Worm (Caenorhabditis elegans): ENCODE results near the gene T16G1.9.

Gene T16G1.9

DNA sequence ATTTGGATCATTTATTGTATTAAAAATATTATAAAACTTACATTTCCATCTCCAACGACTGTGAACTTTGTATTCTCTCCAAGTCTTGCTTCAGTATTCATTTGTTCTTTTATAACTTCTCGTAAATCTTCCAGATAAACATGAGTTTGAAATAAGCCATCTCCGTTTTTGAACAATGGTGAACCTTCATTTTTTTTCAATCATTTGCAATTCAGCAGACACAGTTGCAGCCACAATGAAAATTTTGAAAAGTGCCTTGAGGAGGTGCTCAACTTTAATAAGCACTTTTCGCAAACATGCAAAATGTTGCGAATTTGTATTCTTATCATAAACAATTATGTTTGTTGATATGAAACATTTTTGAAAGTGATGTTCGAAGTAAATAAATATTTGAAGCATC is 6.4 kb downstream of the T16G1.9 start, which contains the start of gene T16G1.3:
Gene T16G1.3 (minus strand): TSS at position 101 of the 400 bp plus-strand sequence.
- TF ChIP-seq hmg-1.2 (GFP tag; IDR thresholded peaks at IDR 0.05) (no peak), let-526 (GFP tag; IDR thresholded peaks at IDR 0.05) (no peak), nhr-120 (GFP tag; IDR thresholded peaks at IDR 0.05) (no peak), unc-130 (GFP tag; optimal IDR thresholded peaks at IDR 0.05) (no peak), repo-1 (tag; optimal IDR thresholded peaks at IDR 0.05) (no peak), F57C9.4 (tag; optimal IDR thresholded peaks at IDR 0.05) (no peak), mes-4 (tag; optimal IDR thresholded peaks at IDR 0.05) (no peak), pha-4 (tag; optimal IDR thresholded peaks at IDR 0.05) (no peak), tbx-9 (tag; optimal IDR thresholded peaks at IDR 0.05; ENCODE audit: borderline replicate concordance) (no peak), sptf-2 (GFP tag; optimal IDR thresholded peaks at IDR 0.05) (no peak), F10E7.11 (tag; optimal IDR thresholded peaks at IDR 0.05) (no peak), lin-26 (GFP tag; IDR thresholded peaks at IDR 0.05) (no peak), cebp-2 (GFP tag; IDR thresholded peaks at IDR 0.05) (no peak), attf-6 (GFP tag; IDR thresholded peaks at IDR 0.05) (no peak), tbp1 (GFP tag; optimal IDR thresholded peaks at IDR 0.05) (no peak), ceh-100 (GFP tag; IDR thresholded peaks at IDR 0.05) (no peak)

DNA sequence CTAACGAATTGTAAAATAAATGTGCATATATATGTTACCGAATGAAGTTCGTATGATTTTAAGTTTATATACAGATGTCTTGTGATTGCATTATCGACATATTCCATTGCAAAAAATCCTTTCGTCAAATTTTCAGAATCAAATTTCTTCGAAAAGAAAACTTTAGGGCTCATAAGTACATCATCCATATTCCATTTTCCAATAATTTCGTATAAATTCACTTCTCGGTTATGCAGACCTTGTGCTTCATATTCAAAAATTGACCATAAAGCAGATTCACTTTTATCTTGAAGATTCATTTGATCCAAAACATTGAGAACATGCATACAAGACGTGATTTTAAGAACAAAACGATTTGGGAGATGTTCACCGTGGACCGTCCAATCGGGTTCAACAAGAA is 7.3 kb downstream of the T16G1.9 start:
- TF ChIP-seq repo-1 (tag; optimal IDR thresholded peaks at IDR 0.05) (no peak), zim-3 (tag; optimal IDR thresholded peaks at IDR 0.05) (no peak), ztf-6 (GFP tag; IDR thresholded peaks at IDR 0.05) (no peak), ceh-27 (GFP tag; optimal IDR thresholded peaks at IDR 0.05) (no peak), hlh-12 (tag; optimal IDR thresholded peaks at IDR 0.05) (no peak), hlh-26 (GFP tag; conservative IDR thresholded peaks at IDR 0.05) (no peak), F33H1.4 (GFP tag; IDR thresholded peaks at IDR 0.05) (no peak), him-1 (tag; optimal IDR thresholded peaks at IDR 0.05) (no peak), ZK185.1 (tag; optimal IDR thresholded peaks at IDR 0.05; ENCODE audit: poor library complexity, severe bottlenecking) (no peak), hrde-1 (tag; optimal IDR thresholded peaks at IDR 0.05; ENCODE audit: borderline replicate concordance) (no peak), tbx-9 (tag; optimal IDR thresholded peaks at IDR 0.05; ENCODE audit: borderline replicate concordance) (no peak), Y79H2A.3 (GFP tag; conservative IDR thresholded peaks at IDR 0.05) (no peak), ztf-26 (tag; optimal IDR thresholded peaks at IDR 0.05) (no peak), snpc-3.4 (tag; optimal IDR thresholded peaks at IDR 0.05) (no peak), mxl-1 (tag; optimal IDR thresholded peaks at IDR 0.05) (no peak), F39B2.1 (GFP tag; IDR thresholded peaks at IDR 0.05) (no peak), Y56A3A.18 (GFP tag; IDR thresholded peaks at IDR 0.05) (no peak)

DNA sequence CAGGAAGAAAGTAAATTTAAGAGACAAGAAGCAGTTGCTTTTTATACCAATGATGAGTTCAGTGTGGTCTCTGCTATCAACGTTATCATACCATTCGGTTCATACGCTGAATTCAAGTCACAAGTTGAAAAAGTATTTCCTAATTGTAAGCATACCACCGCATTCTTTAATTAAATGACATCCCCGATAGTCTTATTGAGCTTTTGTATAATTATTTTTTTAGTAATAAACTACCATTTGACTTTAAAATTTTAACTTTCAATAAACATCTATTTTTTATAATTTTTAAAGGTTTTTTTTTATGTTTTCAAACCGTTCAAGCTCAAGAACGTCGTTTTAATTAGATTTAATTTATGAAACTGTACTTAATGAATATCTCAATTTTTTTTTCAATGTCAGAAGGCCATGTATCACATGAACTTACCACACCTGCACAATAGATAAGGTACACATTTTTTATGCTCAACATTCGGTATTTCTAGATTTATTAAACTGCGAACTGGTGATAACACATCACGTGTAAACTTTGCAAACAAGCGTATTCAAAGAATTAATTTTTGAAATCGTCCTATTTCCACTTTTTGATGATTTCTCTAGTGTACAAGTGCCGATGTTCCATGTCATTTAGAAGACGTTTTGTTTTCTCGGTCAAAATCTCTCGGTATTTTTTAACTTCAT is 8.7 kb downstream of the T16G1.9 start, which contains the start of gene T16G1.4:
Gene T16G1.4 (minus strand): TSS at position 51 of the 678 bp plus-strand sequence.
- TF ChIP-seq unc-62 (GFP tag; optimal IDR thresholded peaks at IDR 0.05) (no peak), snpc-1.1 (tag; optimal IDR thresholded peaks at IDR 0.05; ENCODE audit: insufficient read depth) (no peak), nhr-80 (tag; optimal IDR thresholded peaks at IDR 0.05) (peak; percentile 2), ztf-3 (GFP tag; optimal IDR thresholded peaks at IDR 0.05) (no peak), dpl-1 (GFP tag; optimal IDR thresholded peaks at IDR 0.05) (no peak)

Measured in whole organism, young adult.